Worm (Caenorhabditis elegans) whole organism, early embryonic: ENCODE data around the gene F35E8.2.

ENCODE experiments used
- B0310.2 ChIP-seq: sonication (generic microtip); optimal IDR thresholded peaks from 2 replicates; lab custom pipeline; 2016; ENCODE audit warnings: mild to moderate bottlenecking, missing genetic modification characterization, missing compliant biosample characterization
- F13C5.2 ChIP-seq: sonication (generic microtip); optimal IDR thresholded peaks from 2 replicates; lab custom pipeline; 2017; ENCODE audit warnings: mild to moderate bottlenecking, missing genetic modification characterization, inconsistent platforms, missing compliant biosample characterization
- aly-1 ChIP-seq: sonication (generic microtip); optimal IDR thresholded peaks from 2 replicates; lab custom pipeline; 2016; ENCODE audit warnings: missing genetic modification characterization, missing compliant biosample characterization
- ama-1 ChIP-seq: fragments of 150-350 bp; optimal IDR thresholded peaks from 2 replicates; lab custom pipeline; 2014
- ceh-13 ChIP-seq: fragments of 200-800 bp; sonication (Bioruptor generic); optimal IDR thresholded peaks from 2 replicates; lab custom pipeline; 2018; ENCODE audit warnings: mild to moderate bottlenecking, missing genetic modification characterization, missing compliant biosample characterization
- ceh-36 ChIP-seq: sonication (generic microtip); optimal IDR thresholded peaks from 2 replicates; lab custom pipeline; 2016; ENCODE audit warnings: missing genetic modification characterization, inconsistent platforms, missing compliant biosample characterization
- ets-7 ChIP-seq: sonication (generic microtip); optimal IDR thresholded peaks from 2 replicates; lab custom pipeline; 2016; ENCODE audit warnings: missing genotype, missing genetic modification characterization, missing compliant biosample characterization
- flt-1 ChIP-seq: fragments of 200-800 bp; sonication (Bioruptor generic); IDR thresholded peaks from 2 replicates; pipeline ENCODE4 v1.3.6; 2022; ENCODE audit warnings: missing genetic modification characterization, missing compliant biosample characterization
- hmbx-1 ChIP-seq: sonication (generic microtip); optimal IDR thresholded peaks from 2 replicates; lab custom pipeline; 2016; ENCODE audit warnings: mild to moderate bottlenecking, missing genetic modification characterization, missing compliant biosample characterization
- hmg-4 ChIP-seq: fragments of 200-800 bp; sonication (Bioruptor generic); optimal IDR thresholded peaks from 2 replicates; lab custom pipeline; 2018; ENCODE audit warnings: mild to moderate bottlenecking, missing genetic modification characterization, missing compliant biosample characterization
- hnd-1 ChIP-seq: sonication (generic microtip); optimal IDR thresholded peaks from 2 replicates; lab custom pipeline; 2016; ENCODE audit warnings: missing genetic modification characterization, missing compliant biosample characterization
- pes-1 ChIP-seq: fragments of 200-800 bp; sonication (Bioruptor generic); IDR thresholded peaks from 2 replicates; pipeline ENCODE4 v1.3.6; 2022; ENCODE audit warnings: missing genetic modification reagents, missing genetic modification characterization, missing compliant biosample characterization
- scrt-1 ChIP-seq: fragments of 200-800 bp; sonication (Bioruptor generic); IDR thresholded peaks from 2 replicates; pipeline ENCODE4 v1.3.6; 2022; ENCODE audit warnings: missing genetic modification characterization, missing compliant biosample characterization
- sea-1 ChIP-seq: fragments of 200-800 bp; sonication (Bioruptor generic); conservative IDR thresholded peaks from 2 replicates; pipeline ENCODE4 v1.3.6; 2022; ENCODE audit warnings: missing genetic modification characterization, missing compliant biosample characterization
- tbx-11 ChIP-seq: fragments of 200-800 bp; sonication (Bioruptor generic); IDR thresholded peaks from 2 replicates; pipeline ENCODE4 v1.3.6; 2022; ENCODE audit warnings: missing genetic modification characterization, missing compliant biosample characterization
- tbx-37 ChIP-seq: fragments of 200-800 bp; sonication (Bioruptor generic); conservative IDR thresholded peaks from 2 replicates; pipeline ENCODE4 v1.3.6; 2022; ENCODE audit warnings: missing genetic modification reagents, missing genetic modification characterization, missing compliant biosample characterization
- tra-4 ChIP-seq: sonication (generic microtip); optimal IDR thresholded peaks from 2 replicates; lab custom pipeline; 2017; ENCODE audit warnings: missing genetic modification characterization, missing compliant biosample characterization

Gene F35E8.2

ce11 chrV:15915919-15916318 is 10.5 kb downstream of the F35E8.2 start, which contains the start of gene gst-38:
TSS of gene gst-38 (minus strand) at chrV:15916070.
- TF ChIP-seq flt-1 = no peak
- TF ChIP-seq ets-7 (tag; lab: Kevin White, UChicago) = no peak
- no peak for TF ChIP-seq tbx-37 (GFP tag; lab: Robert Waterston, UW)
- TF ChIP-seq hnd-1 (tag; lab: Kevin White, UChicago) = no peak
- TF ChIP-seq ceh-13 (GFP tag; lab: Kevin White, UChicago) = no peak
- no peak for TF ChIP-seq ceh-36 (tag; lab: Kevin White, UChicago)
- no peak for TF ChIP-seq hmbx-1 (tag; lab: Kevin White, UChicago)
- no peak for TF ChIP-seq tbx-11 (GFP tag; lab: Robert Waterston, UW)
- no peak for TF ChIP-seq F13C5.2 (tag; lab: Kevin White, UChicago)

ce11 chrV:15917458-15917857 is 12.0 kb downstream of the F35E8.2 start, which contains the start of gene F35E8.9:
TSS of gene F35E8.9 (minus strand) at chrV:15917558.
- TF ChIP-seq tbx-37 (GFP tag; lab: Robert Waterston, UW) = no peak
- no peak for TF ChIP-seq tbx-11 (GFP tag; lab: Robert Waterston, UW)
- TF ChIP-seq ama-1 (lab: Kevin White, UChicago) = no peak
- TF ChIP-seq pes-1 (GFP tag; lab: Robert Waterston, UW) = no peak
- no peak for TF ChIP-seq ceh-36 (tag; lab: Kevin White, UChicago)
- no peak for TF ChIP-seq tra-4 (tag; lab: Kevin White, UChicago)
- no peak for TF ChIP-seq sea-1 (GFP tag; lab: Robert Waterston, UW)
- no peak for TF ChIP-seq scrt-1 (GFP tag; lab: Robert Waterston, UW)
- no peak for TF ChIP-seq hmg-4 (GFP tag; lab: Kevin White, UChicago)
- TF ChIP-seq ceh-13 (GFP tag; lab: Kevin White, UChicago) = no peak
- TF ChIP-seq B0310.2 = no peak
- TF ChIP-seq F13C5.2 (tag; lab: Kevin White, UChicago) = no peak
- TF ChIP-seq hmbx-1 (tag; lab: Kevin White, UChicago) = no peak
- TF ChIP-seq aly-1 = no peak
- no peak for TF ChIP-seq hnd-1 (tag; lab: Kevin White, UChicago)
- no peak for TF ChIP-seq flt-1
- no peak for TF ChIP-seq ets-7 (tag; lab: Kevin White, UChicago)

ce11 chrV:15920273-15920672 is 14.8 kb downstream of the F35E8.2 start, which contains the start of gene F35E8.10:
TSS of gene F35E8.10 (minus strand) at chrV:15920373.
- TF ChIP-seq ceh-36 (tag; lab: Kevin White, UChicago) (no peak), pes-1 (GFP tag; lab: Robert Waterston, UW) (no peak), flt-1 (no peak), tra-4 (tag; lab: Kevin White, UChicago) (no peak), ets-7 (tag; lab: Kevin White, UChicago) (no peak), aly-1 (no peak), scrt-1 (GFP tag; lab: Robert Waterston, UW) (no peak), ceh-13 (GFP tag; lab: Kevin White, UChicago) (no peak), tbx-11 (GFP tag; lab: Robert Waterston, UW) (no peak), hmbx-1 (tag; lab: Kevin White, UChicago) (no peak), sea-1 (GFP tag; lab: Robert Waterston, UW) (no peak), ama-1 (lab: Kevin White, UChicago) (no peak), hnd-1 (tag; lab: Kevin White, UChicago) (no peak), tbx-37 (GFP tag; lab: Robert Waterston, UW) (no peak), F13C5.2 (tag; lab: Kevin White, UChicago) (no peak), hmg-4 (GFP tag; lab: Kevin White, UChicago) (no peak), B0310.2 (no peak)

- TF ChIP-seq tbx-37 (GFP tag; lab: Robert Waterston, UW) = no peak
- no peak for TF ChIP-seq ama-1 (lab: Kevin White, UChicago)
- no peak for TF ChIP-seq B0310.2
- no peak for TF ChIP-seq scrt-1 (GFP tag; lab: Robert Waterston, UW)
- TF ChIP-seq F13C5.2 (tag; lab: Kevin White, UChicago) = no peak
- no peak for TF ChIP-seq tbx-11 (GFP tag; lab: Robert Waterston, UW)
- TF ChIP-seq sea-1 (GFP tag; lab: Robert Waterston, UW) = no peak
- no peak for TF ChIP-seq tra-4 (tag; lab: Kevin White, UChicago)
- TF ChIP-seq hmg-4 (GFP tag; lab: Kevin White, UChicago) = no peak
- no peak for TF ChIP-seq pes-1 (GFP tag; lab: Robert Waterston, UW)
- TF ChIP-seq ceh-13 (GFP tag; lab: Kevin White, UChicago) = no peak
- no peak for TF ChIP-seq flt-1
- no peak for TF ChIP-seq hmbx-1 (tag; lab: Kevin White, UChicago)
- TF ChIP-seq aly-1 = no peak
- TF ChIP-seq ets-7 (tag; lab: Kevin White, UChicago) = no peak
- TF ChIP-seq ceh-36 (tag; lab: Kevin White, UChicago) = no peak
Observed at ce11 chrV:15921102-15921501, 15.6 kb downstream of the F35E8.2 start, which contains the start of gene cdr-1. TSS of gene cdr-1 (plus strand) at chrV:15921309.

- TF ChIP-seq hmg-4 (GFP tag; lab: Kevin White, UChicago) (no peak), hmbx-1 (tag; lab: Kevin White, UChicago) (no peak), tbx-37 (GFP tag; lab: Robert Waterston, UW) (no peak), scrt-1 (GFP tag; lab: Robert Waterston, UW) (no peak), sea-1 (GFP tag; lab: Robert Waterston, UW) (no peak), ama-1 (lab: Kevin White, UChicago) (no peak), ceh-36 (tag; lab: Kevin White, UChicago) (no peak), tra-4 (tag; lab: Kevin White, UChicago) (no peak), ets-7 (tag; lab: Kevin White, UChicago) (no peak), pes-1 (GFP tag; lab: Robert Waterston, UW) (no peak), F13C5.2 (tag; lab: Kevin White, UChicago) (no peak), flt-1 (no peak), tbx-11 (GFP tag; lab: Robert Waterston, UW) (no peak), B0310.2 (no peak), ceh-13 (GFP tag; lab: Kevin White, UChicago) (no peak), hnd-1 (tag; lab: Kevin White, UChicago) (no peak), aly-1 (no peak)
Observed at ce11 chrV:15922979-15923378, 17.5 kb downstream of the F35E8.2 start, which contains the start of gene F35E8.13. TSS of gene F35E8.13 (plus strand) at chrV:15923279.

- TF ChIP-seq sea-1 (GFP tag; lab: Robert Waterston, UW) = no peak
- TF ChIP-seq tra-4 (tag; lab: Kevin White, UChicago) = no peak
- no peak for TF ChIP-seq hmbx-1 (tag; lab: Kevin White, UChicago)
- TF ChIP-seq tbx-37 (GFP tag; lab: Robert Waterston, UW) = no peak
- TF ChIP-seq hnd-1 (tag; lab: Kevin White, UChicago) = no peak
- no peak for TF ChIP-seq hmg-4 (GFP tag; lab: Kevin White, UChicago)
- TF ChIP-seq scrt-1 (GFP tag; lab: Robert Waterston, UW) = no peak
- TF ChIP-seq flt-1 = no peak
- no peak for TF ChIP-seq F13C5.2 (tag; lab: Kevin White, UChicago)
- TF ChIP-seq aly-1 = no peak
- TF ChIP-seq tbx-11 (GFP tag; lab: Robert Waterston, UW) = no peak
- no peak for TF ChIP-seq ama-1 (lab: Kevin White, UChicago)
- TF ChIP-seq B0310.2 = no peak
- no peak for TF ChIP-seq pes-1 (GFP tag; lab: Robert Waterston, UW)
- no peak for TF ChIP-seq ceh-36 (tag; lab: Kevin White, UChicago)
- no peak for TF ChIP-seq ets-7 (tag; lab: Kevin White, UChicago)
Observed at ce11 chrV:15924307-15924706, 18.8 kb downstream of the F35E8.2 start, which contains the start of gene nhr-108. TSS of gene nhr-108 (minus strand) at chrV:15924472.
